Worm (Caenorhabditis elegans) whole organism, mixed stage, embryonic: ENCODE measurements around the gene cut-2.

Experiments
- M03D4.4 ChIP-seq: sonication (generic microtip); optimal IDR thresholded peaks from 2 replicates; lab custom pipeline; 2017; ENCODE audit warnings: mild to moderate bottlenecking, missing genetic modification characterization, missing compliant biosample characterization
- blmp-1 ChIP-seq: fragments of 150-350 bp; optimal IDR thresholded peaks from 2 replicates; lab custom pipeline; 2014; ENCODE audit warnings: missing biosample characterization, missing genetic modification characterization
- ceh-43 ChIP-seq: fragments of 200-800 bp; sonication (Bioruptor generic); optimal IDR thresholded peaks from 2 replicates; lab custom pipeline; 2018; ENCODE audit warnings: mild to moderate bottlenecking, missing genetic modification characterization, moderate library complexity, missing compliant biosample characterization
- drap-1 ChIP-seq: fragments of 200-800 bp; sonication (Bioruptor generic); optimal IDR thresholded peaks from 3 replicates; lab custom pipeline; 2018; ENCODE audit warnings: mild to moderate bottlenecking, missing genetic modification characterization, missing compliant biosample characterization
- elt-1 ChIP-seq: sonication (generic microtip); optimal IDR thresholded peaks from 2 replicates; lab custom pipeline; 2017; ENCODE audit warnings: missing genetic modification characterization, mild to moderate bottlenecking, missing compliant biosample characterization, antibody characterized with exemption, moderate library complexity, borderline replicate concordance; ENCODE audit not compliant: insufficient read depth
- nhr-76 ChIP-seq: sonication (generic microtip); optimal IDR thresholded peaks from 2 replicates; lab custom pipeline; 2017; ENCODE audit warnings: missing biosample characterization, missing genetic modification characterization
- snpc-4 ChIP-seq: fragments of 150-350 bp; optimal IDR thresholded peaks from 2 replicates; lab custom pipeline; 2014; ENCODE audit warnings: missing biosample characterization, missing genetic modification characterization
- unc-39 ChIP-seq: fragments of 150-350 bp; optimal IDR thresholded peaks from 2 replicates; lab custom pipeline; 2014; ENCODE audit warnings: missing biosample characterization, missing genetic modification characterization
- unc-62 ChIP-seq: fragments of 150-350 bp; optimal IDR thresholded peaks from 2 replicates; lab custom pipeline; 2014; ENCODE audit warnings: missing biosample characterization, missing genetic modification reagents, missing genetic modification characterization
- ztf-11 ChIP-seq: fragments of 150-350 bp; optimal IDR thresholded peaks from 2 replicates; lab custom pipeline; 2014; ENCODE audit warnings: missing biosample characterization, missing genetic modification characterization

- TF ChIP-seq nhr-76 (tag; lab: Kevin White, UChicago) (no peak), unc-39 (tag; lab: Kevin White, UChicago) (no peak), drap-1 (GFP tag; lab: Kevin White, UChicago) (no peak), M03D4.4 (tag; lab: Kevin White, UChicago) (no peak), blmp-1 (tag; lab: Kevin White, UChicago) (no peak), unc-62 (GFP tag; lab: Kevin White, UChicago) (no peak), elt-1 (tag; lab: Kevin White, UChicago) (no peak), ztf-11 (tag; lab: Kevin White, UChicago) (no peak), ceh-43 (GFP tag; lab: Kevin White, UChicago) (no peak), snpc-4 (no peak)
Observed at ce11 chrV:13417513-13417912, 2.8 kb downstream of the cut-2 start, which contains the start of gene F53F1.6.
